Worm (Caenorhabditis elegans): ENCODE measurements around the gene C16C8.17.

Gene C16C8.17

DNA sequence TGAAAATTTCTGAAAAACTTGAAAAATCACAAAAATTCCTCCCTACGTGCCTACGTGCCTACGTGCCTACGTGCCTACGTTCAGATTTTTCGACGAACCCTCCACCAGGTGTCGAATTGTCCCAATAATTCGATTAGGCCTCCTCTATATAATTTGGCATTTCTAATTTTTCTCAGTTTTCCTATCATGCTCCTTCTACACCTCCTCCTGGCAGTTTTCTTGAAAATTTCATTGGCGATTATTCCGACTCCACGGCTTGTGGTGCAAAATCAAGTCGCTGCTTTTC is at the start of gene C16C8.17:
Gene C16C8.17, plus strand, starts transcription at position 187 of the 286 bp plus-strand sequence.
- TF ChIP-seq unc-62 (GFP tag; optimal IDR thresholded peaks at IDR 0.05), result no peak

DNA sequence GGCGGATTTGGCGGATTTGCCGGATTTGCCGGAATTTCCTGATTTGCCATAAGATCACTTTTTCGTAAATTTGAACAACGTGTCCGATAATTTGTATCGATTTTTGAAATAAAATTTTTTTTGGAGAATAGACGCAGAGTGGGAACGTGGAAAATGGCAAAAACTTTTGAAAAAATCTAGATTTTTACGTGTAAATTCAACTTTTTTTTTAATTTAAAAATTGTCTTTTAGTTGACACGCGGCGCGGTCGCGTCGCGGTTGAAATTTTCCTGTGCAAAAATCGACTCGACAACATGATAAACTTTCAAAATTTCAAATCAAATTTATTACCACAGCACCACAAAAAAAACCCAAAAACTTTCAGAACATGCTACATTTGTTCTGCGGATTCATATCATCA is 45.1 kb upstream of the C16C8.17 start, which contains the start of gene nep-20:
Gene nep-20, minus strand, starts transcription at position 101 of the 400 bp plus-strand sequence.
- TF ChIP-seq unc-62 (GFP tag; optimal IDR thresholded peaks at IDR 0.05), result no peak

DNA sequence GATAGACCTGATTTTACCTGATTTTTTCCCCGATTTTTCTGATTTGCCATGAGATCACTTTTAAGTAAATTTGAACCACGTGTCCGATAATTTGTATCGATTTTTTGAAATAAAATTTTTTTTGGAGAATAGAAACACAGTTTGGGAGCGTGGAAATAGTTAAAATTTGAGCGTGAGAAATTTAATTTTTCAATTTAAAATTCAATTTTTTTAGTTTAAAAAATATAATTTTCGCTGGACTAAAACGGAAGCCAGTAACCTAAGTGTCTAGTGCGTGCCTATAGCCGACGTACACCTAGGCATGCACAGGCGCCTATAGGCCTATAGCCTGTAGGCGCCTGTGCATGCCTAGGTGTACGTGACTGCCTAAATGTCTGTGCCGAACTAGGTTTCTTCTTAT is 41.4 kb upstream of the C16C8.17 start, which contains the start of gene nep-9:
Gene nep-9, minus strand, starts transcription at position 101 of the 400 bp plus-strand sequence.
- no peak for TF ChIP-seq unc-62 (GFP tag; optimal IDR thresholded peaks at IDR 0.05)

DNA sequence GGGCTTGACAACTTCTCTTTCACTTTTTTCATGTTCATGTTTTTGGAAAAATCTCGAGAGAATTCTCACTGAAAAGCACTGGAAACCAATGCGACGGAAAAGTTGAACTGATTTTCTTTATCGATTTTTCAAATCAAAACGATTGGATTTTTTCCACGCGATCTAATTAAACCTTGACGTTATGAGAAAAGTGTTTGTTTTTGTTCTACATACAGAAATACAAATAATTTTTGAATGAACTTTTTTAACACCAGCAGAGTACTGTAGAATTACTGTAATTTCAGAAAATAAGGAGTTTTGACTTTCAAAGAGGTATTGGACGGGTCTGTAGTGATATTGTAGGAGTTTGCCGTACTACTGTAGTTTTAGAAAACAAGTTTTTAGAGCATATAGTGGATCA is 37.8 kb upstream of the C16C8.17 start, which contains the start of gene nep-10:
Gene nep-10, minus strand, starts transcription at position 101 of the 400 bp plus-strand sequence.
- TF ChIP-seq unc-62 (GFP tag; optimal IDR thresholded peaks at IDR 0.05), result no peak

DNA sequence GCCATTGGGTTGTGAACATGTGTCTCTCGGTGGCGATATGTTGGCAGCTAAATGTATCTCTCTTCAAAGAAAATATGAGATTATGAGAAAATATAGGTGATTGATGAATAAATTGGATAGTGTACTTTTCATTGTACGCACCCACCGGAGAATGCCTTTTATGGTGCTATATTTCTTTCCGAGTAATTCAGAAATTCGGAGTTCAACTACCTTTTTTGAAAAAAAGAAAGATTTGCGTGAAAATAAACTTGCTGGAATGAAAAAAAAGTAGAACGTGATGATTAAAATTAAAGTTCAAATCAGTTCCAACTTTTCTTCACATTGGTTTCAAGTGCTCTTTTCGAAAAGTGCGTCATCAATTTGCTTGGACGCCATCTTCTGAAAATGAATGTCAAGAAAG is 37.1 kb upstream of the C16C8.17 start, which contains the start of gene nep-8:
Gene nep-8, plus strand, starts transcription at position 301 of the 400 bp plus-strand sequence.
- TF ChIP-seq unc-62 (GFP tag; optimal IDR thresholded peaks at IDR 0.05), result no peak

DNA sequence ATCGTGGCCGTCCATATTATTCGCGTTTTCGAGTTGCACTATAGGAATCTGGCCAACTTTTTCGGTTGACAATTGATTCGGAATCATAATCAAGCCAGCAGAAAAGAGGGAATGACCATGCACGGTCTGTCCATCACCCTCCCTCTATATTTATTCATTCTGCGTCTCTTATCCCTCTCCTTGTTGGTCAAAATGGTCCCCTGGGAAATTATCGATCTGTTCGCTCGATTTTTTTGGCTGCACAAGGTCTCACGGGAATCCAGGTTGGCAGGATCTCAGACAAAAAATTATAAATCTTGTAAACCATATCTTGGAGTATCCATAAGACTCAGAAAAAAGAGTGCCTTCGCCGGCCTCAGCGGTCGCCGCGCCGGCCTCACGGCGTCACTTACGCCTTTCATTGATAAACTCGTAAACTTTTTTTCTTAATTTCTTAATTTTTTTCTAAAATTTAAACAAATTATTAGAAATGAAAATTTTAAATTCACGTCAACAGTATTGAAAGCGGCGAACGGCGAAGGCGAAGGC is 26.2 kb upstream of the C16C8.17 start, which contains the start of the genes F18A12.7 and F18A12.2:
Gene F18A12.7, minus strand, starts transcription at position 101 of the 528 bp plus-strand sequence.
Gene F18A12.2, plus strand, starts transcription at position 478 of the 528 bp plus-strand sequence.
- TF ChIP-seq unc-62 (GFP tag; optimal IDR thresholded peaks at IDR 0.05), result no peak

DNA sequence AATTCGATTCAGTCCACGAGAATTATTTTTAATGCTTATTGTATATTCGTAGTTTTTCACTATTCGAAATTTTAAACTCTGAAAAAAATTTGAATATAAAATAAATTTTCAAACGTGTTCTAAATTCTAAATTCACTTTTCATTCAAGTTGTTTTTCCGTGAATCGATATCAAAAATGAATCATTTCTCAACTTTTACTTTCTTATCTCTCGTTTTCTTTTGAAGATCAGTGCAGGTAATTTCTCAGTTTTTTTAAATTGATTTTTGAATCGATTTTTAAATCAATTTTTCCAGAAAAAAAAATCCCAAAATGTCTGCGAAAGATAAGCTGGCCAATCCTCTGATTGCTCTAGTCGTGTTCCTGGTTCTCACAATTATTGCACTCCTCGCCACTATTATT is 24.1 kb upstream of the C16C8.17 start, which contains the start of gene nep-6:
Gene nep-6, plus strand, starts transcription at position 301 of the 400 bp plus-strand sequence.
- TF ChIP-seq unc-62 (GFP tag; optimal IDR thresholded peaks at IDR 0.05), result no peak

DNA sequence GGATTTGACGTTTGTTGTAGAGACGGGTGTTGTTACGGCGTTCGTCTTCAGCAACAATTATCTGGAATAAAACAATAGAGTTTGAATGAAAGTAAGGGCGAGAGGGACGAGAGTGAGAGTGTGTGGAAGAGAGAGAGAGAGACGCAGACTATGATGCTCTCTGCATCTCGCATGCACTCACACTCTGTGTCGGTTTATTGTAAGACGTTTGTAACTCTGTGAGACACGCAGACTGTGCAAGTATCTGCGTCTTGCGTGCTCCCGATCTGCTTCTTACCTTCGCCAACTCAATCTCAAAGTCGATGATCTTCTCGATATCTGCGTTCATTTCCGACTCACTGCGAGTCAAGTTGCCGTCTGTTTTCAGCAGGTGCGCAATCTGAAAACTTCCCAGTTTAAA is 17.7 kb upstream of the C16C8.17 start:
- TF ChIP-seq unc-62 (GFP tag; optimal IDR thresholded peaks at IDR 0.05), result no peak

DNA sequence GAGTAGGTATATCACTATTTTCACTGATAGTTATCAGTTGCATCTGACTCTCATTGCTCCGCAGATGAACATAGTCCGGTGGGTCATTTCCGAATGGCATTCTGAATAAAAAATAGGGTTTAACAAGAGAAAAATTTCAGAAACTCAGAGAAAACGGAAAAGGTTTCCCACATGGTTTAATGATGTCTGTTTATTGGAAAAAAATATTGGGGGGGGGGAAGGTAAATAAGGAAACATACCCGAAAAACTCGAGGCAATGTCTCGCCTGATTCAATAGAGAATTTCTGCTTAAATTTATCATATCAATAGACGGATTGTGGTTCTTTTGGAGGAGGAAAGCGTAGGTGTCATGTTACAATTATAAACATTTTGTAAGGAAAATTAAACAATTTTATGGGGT is 15.2 kb upstream of the C16C8.17 start, which contains the start of gene nep-11:
Gene nep-11, minus strand, starts transcription at position 101 of the 400 bp plus-strand sequence.
- TF ChIP-seq unc-62 (GFP tag; optimal IDR thresholded peaks at IDR 0.05), result no peak

DNA sequence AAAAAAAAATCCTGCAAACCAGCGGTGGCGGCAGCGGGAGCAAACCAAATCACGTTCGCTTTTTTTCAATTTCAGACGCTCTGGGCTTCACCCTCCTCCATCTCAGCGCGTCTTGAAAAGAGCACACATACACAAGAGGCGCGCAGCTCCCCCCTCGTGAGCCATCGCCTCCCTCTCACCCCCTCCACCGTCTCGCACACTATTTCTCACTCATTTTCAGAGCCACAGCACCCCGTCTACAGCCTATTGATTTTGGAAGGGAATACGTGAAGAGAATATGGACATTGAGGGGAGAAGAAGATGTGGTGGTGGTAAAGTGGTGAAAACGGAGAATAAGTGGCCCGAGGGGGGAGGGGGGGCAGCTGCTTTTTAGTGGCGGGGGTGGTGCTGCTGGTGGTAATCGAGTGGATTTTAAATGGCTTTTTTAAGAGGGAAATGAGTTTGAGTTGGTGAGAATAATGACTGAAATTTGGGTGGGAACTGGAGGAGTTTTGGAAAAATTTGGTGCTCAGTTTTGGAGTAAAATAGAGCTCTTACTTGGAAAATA is 12.4 kb upstream of the C16C8.17 start:
- no peak for TF ChIP-seq unc-62 (GFP tag; optimal IDR thresholded peaks at IDR 0.05)

DNA sequence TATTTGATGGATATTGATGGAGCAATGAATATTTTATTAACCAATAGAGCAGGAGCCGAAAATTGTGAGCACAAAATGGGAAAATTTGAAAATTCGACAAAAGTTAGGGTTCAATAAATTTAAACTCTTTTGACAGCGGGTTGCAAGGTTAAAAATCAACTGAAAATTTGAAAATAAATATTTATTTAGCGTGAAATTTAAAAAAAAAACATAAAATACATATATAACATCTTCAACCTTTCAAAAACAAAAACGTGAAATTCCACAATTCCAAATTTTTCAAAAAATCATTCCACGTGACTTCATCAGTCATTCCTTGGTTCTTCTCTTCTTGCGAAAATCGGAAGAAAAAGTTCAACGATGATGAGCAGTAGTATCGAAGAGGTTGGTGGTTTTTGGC is 11.2 kb upstream of the C16C8.17 start, which contains the start of gene C16C8.18:
Gene C16C8.18, plus strand, starts transcription at position 301 of the 400 bp plus-strand sequence.
- no peak for TF ChIP-seq unc-62 (GFP tag; optimal IDR thresholded peaks at IDR 0.05)

DNA sequence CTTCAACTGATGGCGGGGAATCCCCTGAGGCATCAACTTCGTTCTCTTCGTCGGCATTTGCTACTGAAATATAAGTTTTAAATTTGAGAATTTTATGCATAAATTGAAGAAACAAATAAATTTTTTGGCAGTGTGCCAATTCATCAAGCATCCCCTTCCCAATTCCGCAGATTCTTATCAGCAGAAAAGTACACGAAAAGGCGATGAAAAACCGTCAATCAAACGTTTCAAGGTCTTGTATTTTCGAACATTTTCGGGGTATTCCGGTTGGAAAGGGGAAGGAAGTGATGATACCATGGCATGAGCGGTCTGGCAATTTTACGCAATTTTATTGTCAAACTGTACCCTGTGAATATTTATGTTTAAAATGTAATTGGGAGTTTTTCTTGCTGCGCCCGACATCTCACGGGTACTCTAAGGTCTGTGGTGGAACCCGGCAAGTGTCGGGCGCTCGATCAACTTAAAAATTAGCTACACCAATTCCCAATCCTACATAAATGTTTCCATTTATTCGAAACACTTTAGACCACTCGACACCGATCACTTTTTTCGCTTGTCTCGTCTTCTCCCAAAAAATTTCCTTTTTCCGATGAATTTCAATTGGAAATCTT is 5.6 kb upstream of the C16C8.17 start:
- no peak for TF ChIP-seq unc-62 (GFP tag; optimal IDR thresholded peaks at IDR 0.05)

DNA sequence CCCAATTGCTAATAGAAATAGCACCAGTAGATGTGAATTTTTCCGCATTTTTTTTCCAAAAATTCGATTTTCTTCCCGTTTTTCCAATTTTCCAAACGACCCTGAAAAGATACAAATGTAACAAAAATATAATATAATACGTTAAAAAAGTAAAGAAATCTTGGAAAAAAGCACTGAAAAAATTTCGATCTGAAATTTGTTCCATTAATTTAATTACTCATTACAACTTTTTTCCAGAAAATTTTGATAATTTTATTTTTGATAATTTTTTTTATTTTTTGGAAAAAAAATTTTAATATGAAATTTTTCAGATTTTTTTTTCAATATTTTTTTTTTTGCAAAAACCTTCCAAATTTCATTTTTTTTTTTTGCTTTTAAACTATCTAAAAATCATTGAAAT is 4.2 kb upstream of the C16C8.17 start, which contains the start of gene skpo-2:
Gene skpo-2, minus strand, starts transcription at position 101 of the 400 bp plus-strand sequence.
- no peak for TF ChIP-seq unc-62 (GFP tag; optimal IDR thresholded peaks at IDR 0.05)

DNA sequence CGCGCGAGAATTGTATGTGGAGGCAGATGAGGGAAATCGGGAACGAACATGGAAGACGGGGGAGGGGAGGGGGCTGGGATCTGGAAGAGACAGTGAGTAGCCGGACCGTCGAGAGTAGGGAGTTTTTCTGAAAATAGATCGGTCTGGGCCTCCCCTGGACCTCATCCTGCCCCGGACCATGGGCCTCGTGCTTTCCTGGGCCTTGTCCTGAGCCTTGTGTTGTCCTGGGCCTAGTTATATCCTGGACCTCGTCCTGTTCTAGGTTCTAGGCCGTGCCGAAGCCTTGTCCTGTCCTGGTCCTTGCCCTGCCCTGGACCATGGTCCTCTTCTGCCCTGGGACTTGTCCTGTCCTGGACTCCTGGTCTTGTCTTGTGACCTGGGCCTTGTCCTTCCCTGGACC is 3.2 kb upstream of the C16C8.17 start:
- TF ChIP-seq unc-62 (GFP tag; optimal IDR thresholded peaks at IDR 0.05), result no peak

DNA sequence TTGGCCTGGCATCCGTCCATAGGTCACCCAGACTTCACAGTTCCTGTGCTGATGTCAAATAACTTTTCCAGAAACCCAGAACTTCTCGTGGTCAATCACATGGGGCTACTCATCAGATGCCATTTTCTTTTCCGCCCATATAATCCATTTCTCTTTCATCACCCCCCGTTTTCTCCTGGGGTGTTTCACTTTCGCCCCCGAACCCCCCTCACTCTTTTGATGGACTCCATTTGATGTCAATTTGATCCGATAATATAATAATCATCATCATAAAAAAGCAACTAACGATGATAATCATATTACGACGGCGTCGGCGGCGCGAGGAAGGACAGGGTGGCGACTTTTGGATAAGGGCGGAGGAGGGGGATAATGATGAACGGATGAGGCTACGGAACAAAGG is 2.3 kb upstream of the C16C8.17 start:
- no peak for TF ChIP-seq unc-62 (GFP tag; optimal IDR thresholded peaks at IDR 0.05)

DNA sequence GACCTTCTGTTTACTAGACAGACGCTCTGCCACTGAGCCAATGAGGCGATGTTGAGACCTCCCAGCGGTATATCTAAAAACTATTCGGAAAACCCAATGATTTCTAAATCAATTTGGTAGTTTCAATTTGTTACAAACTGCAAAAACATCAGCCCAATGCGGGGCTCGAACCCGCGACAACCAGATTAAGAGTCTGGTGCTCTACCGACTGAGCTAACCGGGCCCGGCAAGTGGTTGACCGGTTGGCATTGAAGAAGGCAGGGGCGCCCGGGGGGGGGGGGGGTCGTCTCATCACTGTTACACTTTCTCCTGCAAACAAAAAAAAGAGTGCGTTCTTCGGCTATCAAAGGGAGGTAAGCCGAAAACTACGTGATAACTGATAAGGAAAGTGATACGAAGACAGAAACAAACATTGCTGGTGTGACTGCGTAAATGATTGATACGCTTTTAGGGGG is 1.4 kb upstream of the C16C8.17 start:
- TF ChIP-seq unc-62 (GFP tag; optimal IDR thresholded peaks at IDR 0.05), result no peak
